Fruit fly (Drosophila melanogaster): ENCODE results near the gene CG32640.

- TF ChIP-seq OdsH (GFP tag; optimal IDR thresholded peaks at IDR 0.05) (no peak), CG6276 (GFP tag; optimal IDR thresholded peaks at IDR 0.05) (no peak), ss (GFP tag; optimal IDR thresholded peaks at IDR 0.05) (no peak), CG10631 (GFP tag; optimal IDR thresholded peaks at IDR 0.05) (no peak), dsx (GFP tag; optimal IDR thresholded peaks at IDR 0.05; ENCODE audit: poor library complexity, severe bottlenecking) (no peak), Hr4 (GFP tag; optimal IDR thresholded peaks at IDR 0.05) (no peak)
Observed at dm6 chrX:13227505-13228207, 49.9 kb downstream of the CG32640 start.

Data from whole organism, prepupa.